Worm (Caenorhabditis elegans): Measurements from ENCODE around the gene F54F2.7.

- TF ChIP-seq ets-4 (tag; optimal IDR thresholded peaks at IDR 0.05) (no peak), tbx-2 (tag; optimal IDR thresholded peaks at IDR 0.05) (no peak)
Observed at ce11 chrIII:8773375-8773774, 33.8 kb downstream of the F54F2.7 start.
